Fruit fly (Drosophila melanogaster) whole organism, embryonic: ENCODE measurements around the gene CG45045.
A peak's percentile ranks its signal among the peaks of the same experiment; 100 is the strongest.

ENCODE experiments used
- C15 ChIP-seq: fragments of 200-800 bp; sonication (Bioruptor generic); IDR thresholded peaks from 3 replicates; pipeline ENCODE4 v1.3.6; 2022; ENCODE audit warnings: missing biosample characterization, missing genetic modification characterization
- CG10274 ChIP-seq: fragments of 200-800 bp; sonication (Bioruptor generic); optimal IDR thresholded peaks from 3 replicates; lab custom pipeline; 2017; ENCODE audit warnings: missing biosample characterization, mild to moderate bottlenecking, missing genetic modification characterization
- CG11093 ChIP-seq: fragments of 200-800 bp; sonication (Bioruptor generic); IDR thresholded peaks from 3 replicates; pipeline ENCODE4 v1.3.6; 2022; ENCODE audit warnings: missing biosample characterization, missing genetic modification characterization
- CG12391 ChIP-seq: fragments of 200-800 bp; sonication (Bioruptor generic); optimal IDR thresholded peaks from 3 replicates; lab custom pipeline; 2018; ENCODE audit warnings: missing biosample characterization, mild to moderate bottlenecking, missing genetic modification characterization, moderate library complexity
- CG13424 ChIP-seq: fragments of 200-800 bp; sonication (Bioruptor generic); optimal IDR thresholded peaks from 2 replicates; lab custom pipeline; 2019; ENCODE audit warnings: missing biosample characterization, mild to moderate bottlenecking, missing genetic modification characterization, moderate library complexity
- CG15269 ChIP-seq: fragments of 200-800 bp; sonication (Bioruptor generic); optimal IDR thresholded peaks from 2 replicates; lab custom pipeline; 2018; ENCODE audit warnings: missing biosample characterization, mild to moderate bottlenecking, missing genetic modification characterization, moderate library complexity
- CG15479 ChIP-seq: fragments of 200-800 bp; sonication (Bioruptor generic); optimal IDR thresholded peaks from 3 replicates; lab custom pipeline; 2019; ENCODE audit warnings: missing biosample characterization, mild to moderate bottlenecking, missing genetic modification characterization, moderate library complexity
- CG18262 ChIP-seq: fragments of 200-800 bp; optimal IDR thresholded peaks from 3 replicates; lab custom pipeline; 2019; ENCODE audit warnings: missing biosample characterization, mild to moderate bottlenecking, missing genetic modification characterization, moderate library complexity
- CG18619 ChIP-seq: fragments of 200-800 bp; sonication (Bioruptor generic); optimal IDR thresholded peaks from 3 replicates; lab custom pipeline; 2017; ENCODE audit warnings: missing biosample characterization, mild to moderate bottlenecking, missing genetic modification characterization
- CG2116 ChIP-seq: fragments of 200-800 bp; sonication (Bioruptor generic); optimal IDR thresholded peaks from 3 replicates; lab custom pipeline; 2018; ENCODE audit warnings: missing biosample characterization, mild to moderate bottlenecking, missing genetic modification characterization
- CG3407 ChIP-seq: fragments of 200-800 bp; sonication (Bioruptor generic); optimal IDR thresholded peaks from 2 replicates; lab custom pipeline; 2018; ENCODE audit warnings: missing biosample characterization, mild to moderate bottlenecking, missing genetic modification characterization
- CG4707 ChIP-seq: fragments of 200-800 bp; sonication (Bioruptor generic); optimal IDR thresholded peaks from 2 replicates; lab custom pipeline; 2018; ENCODE audit warnings: missing biosample characterization, mild to moderate bottlenecking, missing genetic modification characterization, moderate library complexity
- CG4854 ChIP-seq: fragments of 200-800 bp; sonication (Bioruptor generic); optimal IDR thresholded peaks from 2 replicates; lab custom pipeline; 2016; ENCODE audit warnings: missing biosample characterization, missing genetic modification characterization, inconsistent platforms
- CG6175 ChIP-seq: fragments of 200-800 bp; sonication (Bioruptor generic); IDR thresholded peaks from 3 replicates; pipeline ENCODE4 v1.3.6; 2022; ENCODE audit warnings: missing biosample characterization, missing genetic modification characterization
- CG6254 ChIP-seq: fragments of 200-800 bp; sonication (Bioruptor generic); optimal IDR thresholded peaks from 3 replicates; lab custom pipeline; 2017; ENCODE audit warnings: mild to moderate bottlenecking, missing biosample characterization, missing genetic modification reagents, missing genetic modification characterization
- CG6854 ChIP-seq: fragments of 200-800 bp; sonication (Bioruptor generic); optimal IDR thresholded peaks from 3 replicates; lab custom pipeline; 2017; ENCODE audit warnings: missing biosample characterization, mild to moderate bottlenecking, missing genetic modification characterization
- CG7271 ChIP-seq: fragments of 200-800 bp; sonication (Bioruptor generic); optimal IDR thresholded peaks from 2 replicates; lab custom pipeline; 2018; ENCODE audit warnings: missing biosample characterization, mild to moderate bottlenecking, missing genetic modification characterization, moderate library complexity
- CG7786 ChIP-seq: fragments of 200-800 bp; sonication (Bioruptor generic); optimal IDR thresholded peaks from 2 replicates; lab custom pipeline; 2016; ENCODE audit warnings: missing biosample characterization, missing genetic modification characterization
- CG7963 ChIP-seq: fragments of 200-800 bp; sonication (Bioruptor generic); IDR thresholded peaks from 3 replicates; pipeline ENCODE4 v1.3.6; 2022; ENCODE audit warnings: missing biosample characterization, missing genetic modification characterization; ENCODE audit not compliant: partially characterized antibody
- CG8944 ChIP-seq: fragments of 200-800 bp; sonication (Bioruptor generic); optimal IDR thresholded peaks from 3 replicates; lab custom pipeline; 2016; ENCODE audit warnings: missing biosample characterization, missing genetic modification characterization
- CHES-1-like ChIP-seq: fragments of 200-800 bp; sonication (Bioruptor generic); optimal IDR thresholded peaks from 2 replicates; lab custom pipeline; 2016; ENCODE audit warnings: missing biosample characterization, missing genetic modification characterization
- CrebB ChIP-seq: fragments of 200-800 bp; sonication (Bioruptor generic); optimal IDR thresholded peaks from 3 replicates; lab custom pipeline; 2018; ENCODE audit warnings: missing biosample characterization, mild to moderate bottlenecking, missing genetic modification characterization
- Dfd ChIP-seq, 2 experiments: fragments of >200 bp; optimal IDR thresholded peaks; 2 replicates each; lab custom pipeline; 2017; ENCODE audit warnings: missing biosample characterization in 2 of 2, missing genetic modification characterization in 2 of 2
- Ets97D ChIP-seq: fragments of 200-800 bp; sonication (Bioruptor generic); optimal IDR thresholded peaks from 3 replicates; lab custom pipeline; 2016; ENCODE audit warnings: missing biosample characterization, missing genetic modification characterization
- Fer3 ChIP-seq: fragments of 200-800 bp; sonication (Bioruptor generic); optimal IDR thresholded peaks from 2 replicates; lab custom pipeline; 2018; ENCODE audit warnings: missing biosample characterization, mild to moderate bottlenecking, missing genetic modification characterization, moderate library complexity
- HLH4C ChIP-seq: fragments of 200-800 bp; sonication (Bioruptor generic); IDR thresholded peaks from 3 replicates; pipeline ENCODE4 v1.3.6; 2022; ENCODE audit warnings: missing biosample characterization, missing genetic modification characterization; ENCODE audit not compliant: partially characterized antibody
- Poxn ChIP-seq: fragments of 200-800 bp; sonication (Bioruptor generic); IDR thresholded peaks from 2 replicates; pipeline ENCODE4 v1.3.6; 2022; ENCODE audit warnings: missing biosample characterization, missing genetic modification characterization
- Ravus ChIP-seq: fragments of 200-800 bp; sonication (Bioruptor generic); IDR thresholded peaks from 2 replicates; pipeline ENCODE4 v1.3.6; 2022; ENCODE audit warnings: missing biosample characterization, missing genetic modification characterization
- Rx ChIP-seq: fragments of 200-800 bp; sonication (Bioruptor generic); IDR thresholded peaks from 2 replicates; pipeline ENCODE4 v1.3.6; 2022; ENCODE audit warnings: missing biosample characterization, missing genetic modification characterization
- Vsx1 ChIP-seq: fragments of 200-800 bp; sonication (Bioruptor generic); optimal IDR thresholded peaks from 2 replicates; lab custom pipeline; 2017; ENCODE audit warnings: missing biosample characterization, mild to moderate bottlenecking, missing genetic modification characterization, missing genetic modification reagents
- az2 ChIP-seq: fragments of 200-800 bp; sonication (Bioruptor generic); optimal IDR thresholded peaks from 3 replicates; lab custom pipeline; 2016; ENCODE audit warnings: missing biosample characterization, missing genetic modification characterization
- cato ChIP-seq: fragments of 200-800 bp; sonication (Bioruptor generic); optimal IDR thresholded peaks from 2 replicates; lab custom pipeline; 2016; ENCODE audit warnings: missing biosample characterization, missing genetic modification characterization, borderline replicate concordance
- croc ChIP-seq: fragments of 200-800 bp; sonication (Bioruptor generic); conservative IDR thresholded peaks from 3 replicates; pipeline ENCODE4 v1.3.6; 2022; ENCODE audit warnings: missing biosample characterization, missing genetic modification characterization
- crol ChIP-seq: fragments of 200-800 bp; sonication (Bioruptor generic); IDR thresholded peaks from 2 replicates; pipeline ENCODE4 v1.3.6; 2022; ENCODE audit warnings: missing biosample characterization, missing genetic modification characterization
- danr ChIP-seq: fragments of 200-800 bp; sonication (Bioruptor generic); IDR thresholded peaks from 2 replicates; pipeline ENCODE4 v1.3.6; 2022; ENCODE audit warnings: missing biosample characterization, missing genetic modification characterization
- exex ChIP-seq: fragments of 200-800 bp; sonication (Bioruptor generic); optimal IDR thresholded peaks from 4 replicates; lab custom pipeline; 2018; ENCODE audit warnings: missing biosample characterization, mild to moderate bottlenecking, missing genetic modification characterization, moderate library complexity
- fd102C ChIP-seq: fragments of 200-800 bp; sonication (Bioruptor generic); optimal IDR thresholded peaks from 2 replicates; lab custom pipeline; 2018; ENCODE audit warnings: missing biosample characterization, mild to moderate bottlenecking, missing genetic modification characterization, moderate library complexity
- hkb ChIP-seq, 2 experiments: fragments of 200-800 bp in 1 of 2; fragments of >200 bp in 1 of 2; sonication (Bioruptor generic) in 1 of 2; IDR thresholded peaks in 1 of 2; optimal IDR thresholded peaks in 1 of 2; 2 replicates each; pipeline versions ENCODE4 v1.3.6 to Lab custom; 2017 to 2022; ENCODE audit warnings: missing biosample characterization in 1 of 2, missing genetic modification characterization in 1 of 2
- jumu ChIP-seq: fragments of 200-800 bp; sonication (Bioruptor generic); optimal IDR thresholded peaks from 3 replicates; lab custom pipeline; 2016; ENCODE audit warnings: missing biosample characterization, missing genetic modification characterization
- kah ChIP-seq: fragments of 200-800 bp; sonication (Bioruptor generic); optimal IDR thresholded peaks from 2 replicates; lab custom pipeline; 2018; ENCODE audit warnings: missing biosample characterization, mild to moderate bottlenecking, missing genetic modification characterization
- lbe ChIP-seq: fragments of 200-800 bp; sonication (Bioruptor generic); optimal IDR thresholded peaks from 2 replicates; lab custom pipeline; 2016; ENCODE audit warnings: missing biosample characterization, mild to moderate bottlenecking, missing genetic modification characterization
- sd ChIP-seq: fragments of 200-800 bp; sonication (Bioruptor generic); optimal IDR thresholded peaks from 3 replicates; lab custom pipeline; 2018; ENCODE audit warnings: missing biosample characterization, mild to moderate bottlenecking, missing genetic modification characterization, moderate library complexity
- sim ChIP-seq: fragments of 200-800 bp; sonication (Bioruptor generic); IDR thresholded peaks from 2 replicates; pipeline ENCODE4 v1.3.6; 2022; ENCODE audit warnings: missing biosample characterization, missing genetic modification characterization
- vnd ChIP-seq: fragments of 200-800 bp; sonication (Bioruptor generic); IDR thresholded peaks from 3 replicates; pipeline ENCODE4 v1.3.6; 2022; ENCODE audit warnings: missing biosample characterization, missing genetic modification characterization; ENCODE audit not compliant: partially characterized antibody
- vvl ChIP-seq: fragments of 200-800 bp; sonication (Bioruptor generic); IDR thresholded peaks from 2 replicates; pipeline ENCODE4 v1.3.6; 2022; ENCODE audit warnings: missing biosample characterization, missing genetic modification characterization
- z ChIP-seq: fragments of 200-800 bp; sonication (Bioruptor generic); IDR thresholded peaks from 3 replicates; pipeline ENCODE4 v1.3.6; 2022; ENCODE audit warnings: missing biosample characterization, missing genetic modification characterization
- zen ChIP-seq: fragments of 200-800 bp; sonication (Bioruptor generic); optimal IDR thresholded peaks from 3 replicates; lab custom pipeline; 2018; ENCODE audit warnings: missing biosample characterization, mild to moderate bottlenecking, missing genetic modification characterization, moderate library complexity

CG45045 gene

dm6 chr3R:17703691-17704537 is 36.5 kb downstream of the CG45045 start (continued):
- TF ChIP-seq CG15269 (tag; lab: Kevin White, UChicago): peak; percentile 99
- peak; percentile 88 for TF ChIP-seq exex (tag; lab: Kevin White, UChicago)
- TF ChIP-seq Vsx1 (GFP tag; lab: Kevin White, UChicago): peak; percentile 98
- peak; percentile 98 for TF ChIP-seq CG6854 (GFP tag; lab: Kevin White, UChicago)
- TF ChIP-seq CG18619 (GFP tag; lab: Kevin White, UChicago): peak; percentile 99
- TF ChIP-seq sd (tag; lab: Kevin White, UChicago): peak; percentile 95
- peak; percentile 99 for TF ChIP-seq az2
- no peak for TF ChIP-seq HLH4C
- peak; percentile 99 for TF ChIP-seq CG18262 (tag; lab: Kevin White, UChicago)
- peak; percentile 97 for TF ChIP-seq croc (GFP tag; lab: Robert Waterston, UW)
- peak; percentile 99 for TF ChIP-seq CG8944
- peak; percentile 97 for TF ChIP-seq CrebB (tag; lab: Kevin White, UChicago)
- peak; percentile 97 for TF ChIP-seq CG6175
- TF ChIP-seq zen (tag; lab: Kevin White, UChicago): peak; percentile 95
- no peak for TF ChIP-seq vnd (GFP tag; lab: Robert Waterston, UW)
- peak; percentile 92 for TF ChIP-seq crol (GFP tag; lab: Robert Waterston, UW)
- no peak for TF ChIP-seq CG7963
- TF ChIP-seq kah: peak; percentile 90
- peak; percentile 98 for TF ChIP-seq CG11093
- peak; percentile 99 for TF ChIP-seq danr
- TF ChIP-seq C15 (GFP tag; lab: Robert Waterston, UW): peak; percentile 97
- peak; percentile 99 for TF ChIP-seq sim (GFP tag; lab: Robert Waterston, UW)
- no peak for TF ChIP-seq hkb (optimal IDR thresholded peaks at IDR 0.05; lab: Kevin White, UChicago)
- TF ChIP-seq hkb (GFP tag; IDR thresholded peaks at IDR 0.05; lab: Robert Waterston, UW): peak; percentile 99
- peak; percentile 99 for TF ChIP-seq jumu
- peak; percentile 99 for TF ChIP-seq Fer3 (tag; lab: Kevin White, UChicago)
- peak; percentile 97 for TF ChIP-seq CG3407
- TF ChIP-seq CG13424 (tag; lab: Kevin White, UChicago): peak; percentile 97
- TF ChIP-seq Poxn (GFP tag; lab: Robert Waterston, UW): peak; percentile 98
- TF ChIP-seq Ravus (GFP tag; lab: Robert Waterston, UW): peak; percentile 98
- peak; percentile 91 for TF ChIP-seq CG2116 (GFP tag; lab: Kevin White, UChicago)
- TF ChIP-seq CG7271: peak; percentile 91
- peak; percentile 99 for TF ChIP-seq CG4854 (GFP tag; lab: Kevin White, UChicago)
- peak; percentile 99 for TF ChIP-seq lbe (GFP tag; lab: Kevin White, UChicago)
- peak; percentile 95 for TF ChIP-seq CG4707 (GFP tag; lab: Kevin White, UChicago)
- TF ChIP-seq CG7786: peak; percentile 99
- peak; percentile 99 for TF ChIP-seq vvl (GFP tag; lab: Robert Waterston, UW)
- no peak for TF ChIP-seq Dfd (GFP tag; optimal IDR thresholded peaks at IDR 0.05; lab: Kevin White, UChicago)
- peak; percentile 2 for TF ChIP-seq CG15479 (GFP tag; lab: Kevin White, UChicago)
- TF ChIP-seq CG12391 (tag; lab: Kevin White, UChicago): peak; percentile 99
- TF ChIP-seq CG10274 (GFP tag; lab: Kevin White, UChicago): peak; percentile 93
- TF ChIP-seq cato (GFP tag; lab: Kevin White, UChicago): peak; percentile 99
- peak; percentile 99 for TF ChIP-seq CHES-1-like (GFP tag; lab: Kevin White, UChicago)
- TF ChIP-seq z (GFP tag; lab: Robert Waterston, UW): peak; percentile 76; the same call in 2 of the 3 replicates
- TF ChIP-seq Rx (GFP tag; lab: Robert Waterston, UW): peak; percentile 99
- peak; percentile 76 for TF ChIP-seq fd102C
- peak; percentile 98 for TF ChIP-seq CG6254
- peak; percentile 96 for TF ChIP-seq Ets97D (GFP tag; lab: Kevin White, UChicago)
